Fruit fly (Drosophila melanogaster) whole organism: ENCODE data around the gene CG32095.

Source experiments
- CG8478 ChIP-seq: fragments of >200 bp; optimal IDR thresholded peaks from 2 replicates; lab custom pipeline; 2018; ENCODE audit warnings: inconsistent platforms
- Dll ChIP-seq: fragments of >200 bp; optimal IDR thresholded peaks from 2 replicates; lab custom pipeline; 2017
- EcR ChIP-seq, 2 experiments: fragments of >200 bp; optimal IDR thresholded peaks; 2 replicates each; lab custom pipeline; 2017; ENCODE audit warnings: missing biosample characterization in 2 of 2, missing genetic modification characterization in 2 of 2, missing genetic modification reagents in 2 of 2
- pan ChIP-seq: fragments of >200 bp; optimal IDR thresholded peaks from 2 replicates; lab custom pipeline; 2017
- psq ChIP-seq: fragments of >200 bp; optimal IDR thresholded peaks from 2 replicates; lab custom pipeline; 2017
- usp ChIP-seq: fragments of >200 bp; optimal IDR thresholded peaks from 2 replicates; lab custom pipeline; 2017; ENCODE audit warnings: missing biosample characterization, missing genetic modification characterization, mixed read lengths

- TF ChIP-seq usp (GFP tag; lab: Kevin White, UChicago) (no peak), CG8478 (lab: Kevin White, UChicago) (no peak), Dll (lab: Kevin White, UChicago) (no peak), pan (no peak), EcR (GFP tag; optimal IDR thresholded peaks at IDR 0.05; lab: Kevin White, UChicago) (no peak), psq (lab: Kevin White, UChicago) (no peak)
Observed at dm6 chr3L:11871205-11871604, 45.7 kb upstream of the CG32095 start, which contains the start of gene CG5906.
